Fruit fly (Drosophila melanogaster) whole organism, pupa: Measurements from ENCODE around the gene Arl1.
A peak's percentile ranks its signal among the peaks of the same experiment; 100 is the strongest.

Experiments
- CG10348 ChIP-seq: fragments of 200-800 bp; sonication (Bioruptor generic); IDR thresholded peaks from 2 replicates; pipeline ENCODE4 v1.3.6; 2022; ENCODE audit warnings: missing biosample characterization, missing genetic modification characterization
- CG12605 ChIP-seq: fragments of 200-800 bp; sonication (Bioruptor generic); IDR thresholded peaks from 2 replicates; pipeline ENCODE4 v1.3.6; 2022; ENCODE audit warnings: missing biosample characterization, missing genetic modification characterization
- CG13204 ChIP-seq: fragments of 200-800 bp; sonication (Bioruptor generic); optimal IDR thresholded peaks from 2 replicates; lab custom pipeline; 2018; ENCODE audit warnings: missing biosample characterization, mild to moderate bottlenecking, missing genetic modification characterization, moderate library complexity
- CG14655 ChIP-seq: fragments of 200-800 bp; sonication (Bioruptor generic); optimal IDR thresholded peaks from 3 replicates; lab custom pipeline; 2017; ENCODE audit warnings: mild to moderate bottlenecking, missing biosample characterization, missing genetic modification reagents, missing genetic modification characterization
- CG15710 ChIP-seq: fragments of 200-800 bp; sonication (Bioruptor generic); optimal IDR thresholded peaks from 2 replicates; lab custom pipeline; 2018; ENCODE audit warnings: missing biosample characterization, mild to moderate bottlenecking, missing genetic modification characterization, moderate library complexity
- CG17806 ChIP-seq: fragments of 200-800 bp; sonication (Bioruptor generic); optimal IDR thresholded peaks from 2 replicates; lab custom pipeline; 2018; ENCODE audit warnings: missing biosample characterization, mild to moderate bottlenecking, missing genetic modification characterization, moderate library complexity
- CG32121 ChIP-seq: fragments of 200-800 bp; sonication (Bioruptor generic); IDR thresholded peaks from 2 replicates; pipeline ENCODE4 v1.3.6; 2022; ENCODE audit warnings: missing biosample characterization, missing genetic modification characterization
- CG34367 ChIP-seq: fragments of 200-800 bp; sonication (Bioruptor generic); optimal IDR thresholded peaks from 2 replicates; lab custom pipeline; 2018; ENCODE audit warnings: missing biosample characterization, mild to moderate bottlenecking, missing genetic modification characterization
- CG4496 ChIP-seq: fragments of 200-800 bp; sonication (Bioruptor generic); IDR thresholded peaks from 3 replicates; pipeline ENCODE4 v1.3.6; 2022; ENCODE audit warnings: missing biosample characterization, missing genetic modification characterization
- CG8159 ChIP-seq: fragments of 200-800 bp; sonication (Bioruptor generic); optimal IDR thresholded peaks from 3 replicates; lab custom pipeline; 2018; ENCODE audit warnings: missing biosample characterization, mild to moderate bottlenecking, missing genetic modification characterization, moderate library complexity
- CG8301 ChIP-seq: fragments of 200-800 bp; sonication (Bioruptor generic); optimal IDR thresholded peaks from 2 replicates; lab custom pipeline; 2018; ENCODE audit warnings: missing biosample characterization, mild to moderate bottlenecking, missing genetic modification characterization
- CG9948 ChIP-seq: fragments of 200-800 bp; sonication (Bioruptor generic); optimal IDR thresholded peaks from 2 replicates; lab custom pipeline; 2018; ENCODE audit warnings: missing biosample characterization, mild to moderate bottlenecking, missing genetic modification characterization, moderate library complexity
- D1 ChIP-seq: fragments of 200-800 bp; sonication (Bioruptor generic); optimal IDR thresholded peaks from 2 replicates; lab custom pipeline; 2018; ENCODE audit warnings: missing biosample characterization, mild to moderate bottlenecking, missing genetic modification characterization, moderate library complexity
- EcR ChIP-seq: fragments of 200-800 bp; sonication (Bioruptor generic); optimal IDR thresholded peaks from 3 replicates; lab custom pipeline; 2019; ENCODE audit warnings: missing biosample characterization, missing genetic modification characterization, mild to moderate bottlenecking, moderate library complexity, missing genetic modification reagents
- Ets98B ChIP-seq: fragments of 200-800 bp; sonication (Bioruptor generic); IDR thresholded peaks from 2 replicates; pipeline ENCODE4 v1.3.6; 2022; ENCODE audit warnings: missing biosample characterization, missing genetic modification characterization
- Pif1A ChIP-seq: fragments of 200-800 bp; sonication (Bioruptor generic); optimal IDR thresholded peaks from 3 replicates; lab custom pipeline; 2016; ENCODE audit warnings: missing biosample characterization, missing genetic modification characterization
- Pif1B ChIP-seq: fragments of 200-800 bp; sonication (Bioruptor generic); optimal IDR thresholded peaks from 3 replicates; lab custom pipeline; 2016; ENCODE audit warnings: missing biosample characterization, missing genetic modification characterization
- Snoo ChIP-seq: fragments of 200-800 bp; sonication (Bioruptor generic); optimal IDR thresholded peaks from 3 replicates; lab custom pipeline; 2017; ENCODE audit warnings: missing biosample characterization, mild to moderate bottlenecking, missing genetic modification characterization, inconsistent platforms
- fd96Ca ChIP-seq: fragments of 200-800 bp; sonication (Bioruptor generic); IDR thresholded peaks from 3 replicates; pipeline ENCODE4 v1.3.6; 2022; ENCODE audit warnings: missing biosample characterization, missing genetic modification characterization
- gl ChIP-seq: fragments of 200-800 bp; sonication (Bioruptor generic); optimal IDR thresholded peaks from 2 replicates; lab custom pipeline; 2018; ENCODE audit warnings: missing biosample characterization, mild to moderate bottlenecking, missing genetic modification characterization
- rn ChIP-seq: fragments of 200-800 bp; sonication (Bioruptor generic); IDR thresholded peaks from 2 replicates; pipeline ENCODE4 v1.3.6; 2022; ENCODE audit warnings: missing biosample characterization, missing genetic modification characterization

Gene Arl1

dm6 chr3L:16024276-16025019, 41.5 kb downstream of the Arl1 start:
- TF ChIP-seq CG34367 (tag; lab: Kevin White, UChicago) (peak; percentile 42), CG9948 (tag; lab: Kevin White, UChicago) (peak; percentile 56), CG8159 (peak; percentile 71), CG4496 (GFP tag; lab: Robert Waterston, UW) (no peak), fd96Ca (peak; percentile 16; the same call in 1 of the 3 replicates), CG14655 (GFP tag; lab: Kevin White, UChicago) (peak; percentile 58), Pif1B (GFP tag; lab: Kevin White, UChicago) (peak; percentile 32), Pif1A (GFP tag; lab: Kevin White, UChicago) (peak; percentile 67), CG8301 (peak; percentile 50), CG15710 (peak; percentile 56), CG12605 (GFP tag; lab: Robert Waterston, UW) (no peak), Snoo (tag; lab: Kevin White, UChicago) (peak; percentile 59), rn (GFP tag; lab: Robert Waterston, UW) (no peak), CG17806 (peak; percentile 59), CG13204 (GFP tag; lab: Kevin White, UChicago) (peak; percentile 66), CG10348 (GFP tag; lab: Robert Waterston, UW) (no peak)
- TF ChIP-seq, all 21 proteins: peak for 12

- TF ChIP-seq CG32121 (GFP tag; lab: Robert Waterston, UW) = no peak
- no peak for TF ChIP-seq CG8301
- TF ChIP-seq CG9948 (tag; lab: Kevin White, UChicago) = no peak
- no peak for TF ChIP-seq CG34367 (tag; lab: Kevin White, UChicago)
- TF ChIP-seq CG13204 (GFP tag; lab: Kevin White, UChicago) = peak; percentile 52
- TF ChIP-seq CG15710 = no peak
- no peak for TF ChIP-seq EcR (GFP tag; lab: Kevin White, UChicago)
These were observed 42.2 kb downstream of the Arl1 start for dm6 chr3L:16025020-16025680.

- TF ChIP-seq CG14655 (GFP tag; lab: Kevin White, UChicago) (peak; percentile 35), CG17806 (no peak), CG13204 (GFP tag; lab: Kevin White, UChicago) (peak; percentile 51), gl (tag; lab: Kevin White, UChicago) (peak; percentile 20), CG8159 (no peak), CG12605 (GFP tag; lab: Robert Waterston, UW) (no peak), CG15710 (no peak), CG8301 (no peak), Pif1A (GFP tag; lab: Kevin White, UChicago) (peak; percentile 50), rn (GFP tag; lab: Robert Waterston, UW) (no peak), Pif1B (GFP tag; lab: Kevin White, UChicago) (peak; percentile 32), fd96Ca (peak; percentile 54; the same call in 2 of the 3 replicates), CG10348 (GFP tag; lab: Robert Waterston, UW) (no peak), Ets98B (GFP tag; lab: Robert Waterston, UW) (0 out of 2 replicates have a peak, but pooled peaks have one; percentile 16), CG4496 (GFP tag; lab: Robert Waterston, UW) (no peak), CG34367 (tag; lab: Kevin White, UChicago) (peak; percentile 7), CG32121 (GFP tag; lab: Robert Waterston, UW) (no peak), D1 (no peak), Snoo (tag; lab: Kevin White, UChicago) (peak; percentile 6), CG9948 (tag; lab: Kevin White, UChicago) (no peak), EcR (GFP tag; lab: Kevin White, UChicago) (no peak)
- TF ChIP-seq, all 21 proteins: peak for 9
These were observed 43.3 kb downstream of the Arl1 start for dm6 chr3L:16026065-16026789.

dm6 chr3L:16027163-16027633, 44.3 kb downstream of the Arl1 start:
- TF ChIP-seq CG4496 (GFP tag; lab: Robert Waterston, UW) = peak; percentile 90
- no peak for TF ChIP-seq D1
- peak; percentile 69 for TF ChIP-seq Pif1A (GFP tag; lab: Kevin White, UChicago)
- TF ChIP-seq CG12605 (GFP tag; lab: Robert Waterston, UW) = peak; percentile 56; the same call in 1 of the 2 replicates
- TF ChIP-seq CG32121 (GFP tag; lab: Robert Waterston, UW) = peak; percentile 84
- peak; percentile 38 for TF ChIP-seq CG8301
- peak; percentile 23 for TF ChIP-seq gl (tag; lab: Kevin White, UChicago)
- peak; percentile 46 for TF ChIP-seq Snoo (tag; lab: Kevin White, UChicago)
- TF ChIP-seq CG13204 (GFP tag; lab: Kevin White, UChicago) = peak; percentile 39
- peak; percentile 57 for TF ChIP-seq CG17806
- peak; percentile 33 for TF ChIP-seq CG9948 (tag; lab: Kevin White, UChicago)
- peak; percentile 55 for TF ChIP-seq CG14655 (GFP tag; lab: Kevin White, UChicago)
- TF ChIP-seq CG10348 (GFP tag; lab: Robert Waterston, UW) = 0 out of 2 replicates have a peak, but pooled peaks have one; percentile 6
- peak; percentile 48; the same call in 1 of the 2 replicates for TF ChIP-seq rn (GFP tag; lab: Robert Waterston, UW)
- peak; percentile 86 for TF ChIP-seq Ets98B (GFP tag; lab: Robert Waterston, UW)
- TF ChIP-seq Pif1B (GFP tag; lab: Kevin White, UChicago) = peak; percentile 54
- peak; percentile 72 for TF ChIP-seq CG8159
- peak; percentile 93 for TF ChIP-seq fd96Ca
- peak; percentile 67 for TF ChIP-seq CG15710
- TF ChIP-seq EcR (GFP tag; lab: Kevin White, UChicago) = peak; percentile 77
- TF ChIP-seq CG34367 (tag; lab: Kevin White, UChicago) = peak; percentile 3
